Fruit fly (Drosophila melanogaster): Measurements from ENCODE around the gene CG31997.

dm6 chr4:175245-175644, 19.4 kb upstream of the CG31997 start, which contains the start of gene CG33978:
- TF ChIP-seq psq (optimal IDR thresholded peaks at IDR 0.05), result no peak
- no peak for TF ChIP-seq CG8478 (optimal IDR thresholded peaks at IDR 0.05)
- no peak for TF ChIP-seq usp (GFP tag; optimal IDR thresholded peaks at IDR 0.05)
- no peak for TF ChIP-seq Dll (optimal IDR thresholded peaks at IDR 0.05)
- TF ChIP-seq EcR (GFP tag; optimal IDR thresholded peaks at IDR 0.05), result no peak
